Fruit fly (Drosophila melanogaster) S2 (cell line): ENCODE measurements around the gene Spp.

Experiments
- CG8478 ChIP-seq: fragments of >200 bp; optimal IDR thresholded peaks from 2 replicates; lab custom pipeline; 2018
- CTCF ChIP-seq, 2 experiments: fragments of >200 bp; optimal IDR thresholded peaks; 2 replicates each; lab custom pipeline; 2018

- TF ChIP-seq CG8478 (lab: Kevin White, UChicago), result no peak
- TF ChIP-seq CTCF (optimal IDR thresholded peaks at IDR 0.05; lab: Kevin White, UChicago), result no peak
These were observed 23.2 kb downstream of the Spp start for dm6 chr2L:521001-521827.
